Fruit fly (Drosophila melanogaster): Measurements from ENCODE around the gene CG2991.

DNA sequence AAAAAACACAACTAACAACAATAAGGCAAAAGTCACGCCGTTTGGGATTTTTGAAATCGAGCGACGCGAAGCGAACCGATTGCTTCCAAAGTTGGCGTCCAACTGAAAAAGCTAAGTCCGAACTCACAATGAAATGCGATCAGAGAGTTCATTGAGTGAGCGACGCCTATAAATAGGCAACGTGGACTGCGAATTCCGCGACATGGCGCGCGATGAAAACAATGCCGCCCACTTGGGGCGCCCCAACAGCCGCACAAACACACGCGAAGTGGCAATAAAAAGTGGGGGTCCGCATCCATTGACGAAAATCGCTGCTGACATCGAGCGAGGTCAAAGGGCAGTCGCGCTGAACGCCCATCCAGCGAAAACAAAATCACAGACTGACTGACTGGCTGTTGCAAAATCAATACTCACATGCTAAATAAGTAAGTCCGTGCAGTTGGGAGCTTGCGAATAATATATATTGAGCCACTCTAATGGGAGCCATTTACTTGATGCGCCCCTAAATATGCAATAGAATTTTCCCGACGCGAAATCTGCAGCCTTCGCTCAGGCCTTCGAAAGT is 1.7 kb upstream of the CG2991 start:
- no peak for TF ChIP-seq br (optimal IDR thresholded peaks at IDR 0.05)
- no peak for TF ChIP-seq CG12299 (tag; optimal IDR thresholded peaks at IDR 0.05)
- TF ChIP-seq CG16815 (GFP tag; optimal IDR thresholded peaks at IDR 0.05): no peak

All from whole organism, embryonic.